Worm (Caenorhabditis elegans) whole organism, L1 larva: Measurements from ENCODE around the gene R144.11.

Experiments
- elt-3 ChIP-seq, 6 experiments: fragments of 150-350 bp in 1 of 6; sonication (generic microtip); optimal IDR thresholded peaks; 2 replicates each; lab custom pipeline; 2017 to 2018; ENCODE audit warnings: missing biosample characterization in 6 of 6, missing genetic modification characterization in 6 of 6, inconsistent platforms in 1 of 6
- mdl-1 ChIP-seq, 2 experiments: fragments of 150-350 bp; optimal IDR thresholded peaks; 2 replicates each; lab custom pipeline; 2014 to 2017; ENCODE audit warnings: missing biosample characterization in 2 of 2, missing genetic modification characterization in 2 of 2, inconsistent platforms in 1 of 2
- ztf-11 ChIP-seq, 2 experiments: sonication (generic microtip); optimal IDR thresholded peaks; 2 replicates each; lab custom pipeline; 2016 to 2017; ENCODE audit warnings: missing genetic modification characterization in 2 of 2, missing biosample characterization in 1 of 2, missing compliant biosample characterization in 1 of 2

DNA sequence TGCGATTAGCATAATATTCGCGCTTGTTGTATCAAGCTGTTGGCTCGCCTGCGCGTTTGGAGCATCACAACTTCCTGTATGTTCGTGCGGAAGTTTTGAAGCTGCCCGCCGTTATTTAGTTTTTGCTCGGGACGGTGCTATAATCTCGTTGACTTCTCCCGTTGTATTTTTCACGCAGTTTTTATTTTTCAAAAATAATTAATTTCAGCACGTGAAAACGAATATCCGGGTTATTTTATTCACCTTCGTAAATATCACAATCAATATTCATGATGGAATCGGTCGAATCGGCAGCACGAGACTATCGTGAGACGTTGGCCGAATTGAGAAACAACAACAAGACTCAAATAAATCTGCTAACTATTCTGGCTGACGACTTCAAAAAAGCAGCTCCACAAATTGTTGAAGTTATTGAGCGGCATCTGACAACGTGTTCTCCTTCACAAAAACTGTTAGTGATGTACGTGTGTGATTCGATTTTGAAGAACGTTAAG lies 16.6 kb upstream of the R144.11 start:
- TF ChIP-seq elt-3 (tag; optimal IDR thresholded peaks at IDR 0.05; lab: Kevin White, UChicago) (no peak), mdl-1 (tag; optimal IDR thresholded peaks at IDR 0.05; lab: Kevin White, UChicago) (no peak), ztf-11 (tag; optimal IDR thresholded peaks at IDR 0.05; lab: Kevin White, UChicago) (no peak)
